Worm (Caenorhabditis elegans) whole organism, late embryonic: ENCODE measurements around the gene flor-1.
A peak's percentile ranks its signal among the peaks of the same experiment; 100 is the strongest.

Experiments
- C08G9.2 ChIP-seq: sonication (generic microtip); optimal IDR thresholded peaks from 2 replicates; lab custom pipeline; 2016; ENCODE audit warnings: mild to moderate bottlenecking, missing genetic modification characterization, moderate library complexity, missing compliant biosample characterization
- F13H6.1 ChIP-seq: sonication (generic microtip); optimal IDR thresholded peaks from 2 replicates; lab custom pipeline; 2016; ENCODE audit warnings: missing genetic modification characterization, missing compliant biosample characterization
- K02D7.2 ChIP-seq: sonication (generic microtip); optimal IDR thresholded peaks from 2 replicates; lab custom pipeline; 2017; ENCODE audit warnings: mild to moderate bottlenecking, missing genetic modification characterization, missing compliant biosample characterization
- K09A11.1 ChIP-seq: sonication (generic microtip); optimal IDR thresholded peaks from 2 replicates; lab custom pipeline; 2017; ENCODE audit warnings: antibody characterized with exemption, mild to moderate bottlenecking, missing genetic modification characterization, missing compliant biosample characterization; ENCODE audit not compliant: insufficient read depth
- ahr-1 ChIP-seq: sonication (generic microtip); optimal IDR thresholded peaks from 2 replicates; lab custom pipeline; 2016; ENCODE audit warnings: missing genetic modification characterization, missing compliant biosample characterization
- ama-1 ChIP-seq: fragments of 150-350 bp; optimal IDR thresholded peaks from 2 replicates; lab custom pipeline; 2014
- ceh-14 ChIP-seq: sonication (generic microtip); optimal IDR thresholded peaks from 2 replicates; lab custom pipeline; 2016; ENCODE audit warnings: missing genotype, missing genetic modification characterization, missing compliant biosample characterization
- ceh-18 ChIP-seq: sonication (generic microtip); optimal IDR thresholded peaks from 2 replicates; lab custom pipeline; 2016; ENCODE audit warnings: missing genetic modification characterization, missing compliant biosample characterization
- ceh-2 ChIP-seq: sonication (generic microtip); optimal IDR thresholded peaks from 2 replicates; lab custom pipeline; 2016; ENCODE audit warnings: missing genotype, missing genetic modification characterization, missing compliant biosample characterization
- ceh-22 ChIP-seq: sonication (generic microtip); optimal IDR thresholded peaks from 2 replicates; lab custom pipeline; 2017; ENCODE audit warnings: missing biosample characterization, missing genetic modification characterization
- ceh-24 ChIP-seq: sonication (generic microtip); optimal IDR thresholded peaks from 2 replicates; lab custom pipeline; 2016; ENCODE audit warnings: mild to moderate bottlenecking, missing genetic modification characterization, missing compliant biosample characterization
- ceh-31 ChIP-seq: sonication (generic microtip); optimal IDR thresholded peaks from 2 replicates; lab custom pipeline; 2016; ENCODE audit warnings: missing genetic modification characterization, missing compliant biosample characterization
- ceh-34 ChIP-seq: sonication (generic microtip); optimal IDR thresholded peaks from 2 replicates; lab custom pipeline; 2016; ENCODE audit warnings: mild to moderate bottlenecking, missing genetic modification characterization, missing compliant biosample characterization
- ceh-45 ChIP-seq: fragments of 200-800 bp; sonication (Bioruptor generic); IDR thresholded peaks from 2 replicates; pipeline ENCODE4 v1.3.6; 2022; ENCODE audit warnings: missing genetic modification reagents, missing genetic modification characterization, missing compliant biosample characterization
- ceh-48 ChIP-seq: sonication (generic microtip); optimal IDR thresholded peaks from 2 replicates; lab custom pipeline; 2016; ENCODE audit warnings: missing genetic modification characterization, inconsistent platforms, missing compliant biosample characterization
- ceh-6 ChIP-seq: fragments of 200-800 bp; sonication (Bioruptor generic); optimal IDR thresholded peaks from 2 replicates; lab custom pipeline; 2018; ENCODE audit warnings: mild to moderate bottlenecking, missing genetic modification characterization, missing compliant biosample characterization
- ceh-9 ChIP-seq: sonication (generic microtip); optimal IDR thresholded peaks from 2 replicates; lab custom pipeline; 2016; ENCODE audit warnings: mild to moderate bottlenecking, missing genetic modification characterization, inconsistent platforms, missing compliant biosample characterization
- che-1 ChIP-seq: sonication (generic microtip); optimal IDR thresholded peaks from 2 replicates; lab custom pipeline; 2016; ENCODE audit warnings: mild to moderate bottlenecking, missing genetic modification characterization, missing compliant biosample characterization
- dve-1 ChIP-seq: sonication (generic microtip); optimal IDR thresholded peaks from 2 replicates; lab custom pipeline; 2017; ENCODE audit warnings: antibody characterized with exemption, mild to moderate bottlenecking, missing genetic modification characterization, missing compliant biosample characterization
- elt-2 ChIP-seq: sonication (generic microtip); optimal IDR thresholded peaks from 2 replicates; lab custom pipeline; 2016; ENCODE audit warnings: missing genetic modification reagents, missing genetic modification characterization, missing compliant biosample characterization
- ets-4 ChIP-seq: sonication (generic microtip); optimal IDR thresholded peaks from 2 replicates; lab custom pipeline; 2016; ENCODE audit warnings: missing genetic modification characterization, missing compliant biosample characterization
- eyg-1 ChIP-seq: sonication (generic microtip); optimal IDR thresholded peaks from 2 replicates; lab custom pipeline; 2016; ENCODE audit warnings: missing genotype, missing genetic modification characterization, missing compliant biosample characterization
- fax-1 ChIP-seq: sonication (generic microtip); optimal IDR thresholded peaks from 2 replicates; lab custom pipeline; 2016; ENCODE audit warnings: missing genotype, missing genetic modification characterization, missing compliant biosample characterization
- fkh-10 ChIP-seq: fragments of 150-350 bp; optimal IDR thresholded peaks from 2 replicates; lab custom pipeline; 2014; ENCODE audit warnings: missing biosample characterization, missing genetic modification reagents, missing genetic modification characterization
- fkh-6 ChIP-seq: sonication (generic microtip); optimal IDR thresholded peaks from 2 replicates; lab custom pipeline; 2016; ENCODE audit warnings: missing genetic modification characterization, missing compliant biosample characterization
- gmeb-2 ChIP-seq: sonication (generic microtip); optimal IDR thresholded peaks from 2 replicates; lab custom pipeline; 2016; ENCODE audit warnings: missing genetic modification characterization, inconsistent platforms, missing compliant biosample characterization
- hlh-13 ChIP-seq: fragments of 200-800 bp; sonication (Bioruptor generic); optimal IDR thresholded peaks from 2 replicates; lab custom pipeline; 2018; ENCODE audit warnings: mild to moderate bottlenecking, missing genetic modification characterization, missing compliant biosample characterization
- hlh-15 ChIP-seq: sonication (generic microtip); optimal IDR thresholded peaks from 2 replicates; lab custom pipeline; 2016; ENCODE audit warnings: missing genetic modification characterization, missing compliant biosample characterization
- hlh-30 ChIP-seq: sonication (generic microtip); optimal IDR thresholded peaks from 2 replicates; lab custom pipeline; 2017; ENCODE audit warnings: antibody characterized with exemption, missing genetic modification characterization, missing compliant biosample characterization; ENCODE audit not compliant: insufficient read depth
- lim-6 ChIP-seq: sonication (generic microtip); optimal IDR thresholded peaks from 2 replicates; lab custom pipeline; 2016; ENCODE audit warnings: missing genetic modification characterization, missing compliant biosample characterization
- lin-11 ChIP-seq: fragments of 200-800 bp; sonication (Bioruptor generic); optimal IDR thresholded peaks from 2 replicates; lab custom pipeline; 2018; ENCODE audit warnings: mild to moderate bottlenecking, missing genetic modification characterization, missing compliant biosample characterization
- madf-2 ChIP-seq: sonication (generic microtip); optimal IDR thresholded peaks from 2 replicates; lab custom pipeline; 2017; ENCODE audit warnings: missing genetic modification characterization, missing compliant biosample characterization
- mec-3 ChIP-seq: sonication (generic microtip); optimal IDR thresholded peaks from 2 replicates; lab custom pipeline; 2016; ENCODE audit warnings: borderline replicate concordance, missing genetic modification characterization, missing compliant biosample characterization
- nfya-1 ChIP-seq: sonication (generic microtip); optimal IDR thresholded peaks from 2 replicates; lab custom pipeline; 2017; ENCODE audit warnings: missing genetic modification characterization, mild to moderate bottlenecking, missing compliant biosample characterization, antibody characterized with exemption, moderate library complexity
- nhr-11 ChIP-seq: fragments of 150-350 bp; optimal IDR thresholded peaks from 2 replicates; lab custom pipeline; 2014; ENCODE audit warnings: missing biosample characterization, missing genetic modification characterization
- nhr-232 ChIP-seq: sonication (generic microtip); optimal IDR thresholded peaks from 2 replicates; lab custom pipeline; 2016; ENCODE audit warnings: missing genetic modification characterization, missing compliant biosample characterization
- npax-4 ChIP-seq: sonication (generic microtip); optimal IDR thresholded peaks from 2 replicates; lab custom pipeline; 2016; ENCODE audit warnings: missing genetic modification characterization, missing compliant biosample characterization
- pag-3 ChIP-seq: sonication (generic microtip); optimal IDR thresholded peaks from 2 replicates; lab custom pipeline; 2016; ENCODE audit warnings: missing compliant biosample characterization, missing genetic modification characterization, borderline replicate concordance
- pat-9 ChIP-seq: fragments of 200-800 bp; sonication (Bioruptor generic); optimal IDR thresholded peaks from 2 replicates; lab custom pipeline; 2018; ENCODE audit warnings: mild to moderate bottlenecking, missing genetic modification characterization, moderate library complexity, missing compliant biosample characterization
- pax-1 ChIP-seq: fragments of 150-350 bp; optimal IDR thresholded peaks from 2 replicates; lab custom pipeline; 2014; ENCODE audit warnings: missing biosample characterization, missing genetic modification characterization
- pha-2 ChIP-seq: sonication (generic microtip); optimal IDR thresholded peaks from 2 replicates; lab custom pipeline; 2017; ENCODE audit warnings: mild to moderate bottlenecking, missing genetic modification characterization, missing compliant biosample characterization
- pqm-1 ChIP-seq: sonication (generic microtip); optimal IDR thresholded peaks from 2 replicates; lab custom pipeline; 2016; ENCODE audit warnings: missing genetic modification characterization, missing compliant biosample characterization
- pros-1 ChIP-seq: fragments of 150-350 bp; optimal IDR thresholded peaks from 2 replicates; lab custom pipeline; 2014; ENCODE audit warnings: missing biosample characterization, missing genetic modification reagents, missing genetic modification characterization
- ref-2 ChIP-seq: sonication (generic microtip); optimal IDR thresholded peaks from 2 replicates; lab custom pipeline; 2016; ENCODE audit warnings: missing genetic modification characterization, missing compliant biosample characterization
- rnt-1 ChIP-seq: sonication (generic microtip); optimal IDR thresholded peaks from 2 replicates; lab custom pipeline; 2016; ENCODE audit warnings: missing genetic modification characterization, missing compliant biosample characterization
- sox-2 ChIP-seq: fragments of 200-800 bp; sonication (Bioruptor generic); IDR thresholded peaks from 2 replicates; pipeline ENCODE4 v1.3.6; 2022; ENCODE audit warnings: missing genetic modification reagents, missing genetic modification characterization, missing compliant biosample characterization
- sox-4 ChIP-seq: sonication (generic microtip); optimal IDR thresholded peaks from 2 replicates; lab custom pipeline; 2017; ENCODE audit warnings: mild to moderate bottlenecking, missing genetic modification characterization, inconsistent platforms, missing compliant biosample characterization
- tbx-2 ChIP-seq: sonication (generic microtip); optimal IDR thresholded peaks from 2 replicates; lab custom pipeline; 2016; ENCODE audit warnings: missing genetic modification characterization, missing compliant biosample characterization
- ttx-3 ChIP-seq: sonication (generic microtip); optimal IDR thresholded peaks from 2 replicates; lab custom pipeline; 2016; ENCODE audit warnings: missing genetic modification reagents, missing genetic modification characterization, missing compliant biosample characterization
- unc-3 ChIP-seq, 2 experiments: fragments of 200-800 bp in 1 of 2; sonication (Bioruptor generic) in 1 of 2; sonication (generic microtip) in 1 of 2; conservative IDR thresholded peaks in 1 of 2; optimal IDR thresholded peaks in 1 of 2; 2 replicates each; pipeline versions ENCODE4 v1.3.6 to Lab custom; 2016 to 2022; ENCODE audit warnings: missing compliant biosample characterization in 2 of 2, missing genetic modification characterization in 2 of 2, missing genetic modification reagents in 1 of 2
- unc-42 ChIP-seq: sonication (generic microtip); optimal IDR thresholded peaks from 2 replicates; lab custom pipeline; 2016; ENCODE audit warnings: missing genotype, missing genetic modification characterization, missing compliant biosample characterization
- unc-55 ChIP-seq: sonication (generic microtip); optimal IDR thresholded peaks from 2 replicates; lab custom pipeline; 2017; ENCODE audit warnings: missing biosample characterization, missing genetic modification reagents, missing genetic modification characterization
- zip-5 ChIP-seq: sonication (generic microtip); optimal IDR thresholded peaks from 2 replicates; lab custom pipeline; 2016; ENCODE audit warnings: missing genetic modification characterization, missing compliant biosample characterization

Gene flor-1

ce11 chrV:15085335-15085800 is 34.0 kb downstream of the flor-1 start, which contains the start of the genes ahsa-1 and C01G10.7:
Gene ahsa-1 (minus strand): TSS chrV:15085385.
Gene C01G10.7 (plus strand): TSS chrV:15085747.
- TF ChIP-seq sox-4 (no peak), fax-1 (tag; lab: Kevin White, UChicago) (peak; percentile 67), ceh-31 (peak; percentile 98), tbx-2 (peak; percentile 96), lim-6 (tag; lab: Kevin White, UChicago) (peak; percentile 89), ceh-45 (GFP tag; lab: Robert Waterston, UW) (no peak), F13H6.1 (peak; percentile 77), lin-11 (no peak), unc-3 (GFP tag; conservative IDR thresholded peaks at IDR 0.05; lab: Robert Waterston, UW) (peak; percentile 40; the same call in 1 of the 2 replicates), unc-3 (tag; optimal IDR thresholded peaks at IDR 0.05; lab: Kevin White, UChicago) (peak; percentile 0), che-1 (no peak), nhr-11 (tag; lab: Kevin White, UChicago) (no peak), ceh-48 (tag; lab: Kevin White, UChicago) (peak; percentile 29), rnt-1 (tag; lab: Kevin White, UChicago) (peak; percentile 80), ahr-1 (peak; percentile 48), pqm-1 (tag; lab: Kevin White, UChicago) (peak; percentile 93), ceh-2 (tag; lab: Kevin White, UChicago) (peak; percentile 97), pax-1 (tag; lab: Kevin White, UChicago) (peak; percentile 40), nfya-1 (peak; percentile 83), hlh-30 (tag; lab: Kevin White, UChicago) (no peak), ceh-18 (peak; percentile 81), npax-4 (tag; lab: Kevin White, UChicago) (no peak), ceh-9 (tag; lab: Kevin White, UChicago) (no peak), unc-55 (GFP tag; lab: Kevin White, UChicago) (no peak), pros-1 (tag; lab: Kevin White, UChicago) (no peak), ama-1 (lab: Kevin White, UChicago) (no peak), ttx-3 (tag; lab: Kevin White, UChicago) (peak; percentile 63), C08G9.2 (tag; lab: Kevin White, UChicago) (peak; percentile 94), dve-1 (tag; lab: Kevin White, UChicago) (peak; percentile 18), ceh-24 (tag; lab: Kevin White, UChicago) (no peak), pha-2 (tag; lab: Kevin White, UChicago) (peak; percentile 31), elt-2 (peak; percentile 76), hlh-13 (GFP tag; lab: Kevin White, UChicago) (peak; percentile 28), K02D7.2 (tag; lab: Kevin White, UChicago) (no peak), unc-42 (tag; lab: Kevin White, UChicago) (peak; percentile 98), ref-2 (peak; percentile 84), ceh-22 (tag; lab: Kevin White, UChicago) (no peak), sox-2 (GFP tag; lab: Robert Waterston, UW) (no peak), nhr-232 (tag; lab: Kevin White, UChicago) (no peak), gmeb-2 (tag; lab: Kevin White, UChicago) (peak; percentile 15), ceh-14 (peak; percentile 94), zip-5 (tag; lab: Kevin White, UChicago) (peak; percentile 76), hlh-15 (tag; lab: Kevin White, UChicago) (no peak), pat-9 (tag; lab: Kevin White, UChicago) (no peak), mec-3 (peak; percentile 85), pag-3 (tag; lab: Kevin White, UChicago) (no peak), ets-4 (peak; percentile 97), ceh-34 (tag; lab: Kevin White, UChicago) (peak; percentile 68), eyg-1 (peak; percentile 66), madf-2 (tag; lab: Kevin White, UChicago) (peak; percentile 35), K09A11.1 (no peak), ceh-6 (GFP tag; lab: Kevin White, UChicago) (no peak), fkh-6 (peak; percentile 62), fkh-10 (GFP tag; lab: Kevin White, UChicago) (no peak)
